Fruit fly (Drosophila melanogaster) whole organism, wandering third instar larva: ENCODE data around the gene wts.

ENCODE experiments used
- Abd-B ChIP-seq: fragments of >200 bp; optimal IDR thresholded peaks from 2 replicates; lab custom pipeline; 2017; ENCODE audit warnings: missing biosample characterization, missing genetic modification characterization
- CG32264 ChIP-seq: fragments of 200-800 bp; sonication (Bioruptor generic); optimal IDR thresholded peaks from 2 replicates; lab custom pipeline; 2016; ENCODE audit warnings: missing biosample characterization, missing genetic modification characterization
- CG9705 ChIP-seq: fragments of 200-800 bp; sonication (Bioruptor generic); optimal IDR thresholded peaks from 2 replicates; lab custom pipeline; 2018; ENCODE audit warnings: missing biosample characterization, mild to moderate bottlenecking, missing genetic modification characterization
- CrebA ChIP-seq: fragments of 200-800 bp; sonication (Bioruptor generic); optimal IDR thresholded peaks from 2 replicates; lab custom pipeline; 2016; ENCODE audit warnings: missing biosample characterization, mild to moderate bottlenecking, missing genetic modification characterization, borderline replicate concordance
- Dfd ChIP-seq: fragments of >200 bp; optimal IDR thresholded peaks from 2 replicates; lab custom pipeline; 2017; ENCODE audit warnings: missing biosample characterization, missing genetic modification characterization
- Dif ChIP-seq: fragments of 200-275, 200-300 bp; sonication (Bioruptor generic); optimal IDR thresholded peaks from 2 replicates; lab custom pipeline; 2018; ENCODE audit warnings: missing biosample characterization, missing genetic modification characterization; ENCODE audit not compliant: partially characterized antibody
- GATAd ChIP-seq: sonication (Bioruptor generic); optimal IDR thresholded peaks from 2 replicates; lab custom pipeline; 2016; ENCODE audit warnings: missing biosample characterization, missing genetic modification characterization
- HLH106 ChIP-seq: fragments of 200-800 bp; optimal IDR thresholded peaks from 3 replicates; lab custom pipeline; 2019; ENCODE audit warnings: missing biosample characterization, mild to moderate bottlenecking, missing genetic modification characterization, moderate library complexity
- Hnf4 ChIP-seq: fragments of 200-800 bp; sonication (Bioruptor generic); optimal IDR thresholded peaks from 2 replicates; lab custom pipeline; 2016; ENCODE audit warnings: missing biosample characterization, mild to moderate bottlenecking, missing genetic modification characterization
- Hr78 ChIP-seq: fragments of >200 bp; optimal IDR thresholded peaks from 2 replicates; lab custom pipeline; 2017; ENCODE audit warnings: missing biosample characterization, missing genetic modification characterization
- Hr83 ChIP-seq: fragments of 200-300 bp; sonication (Bioruptor generic); optimal IDR thresholded peaks from 2 replicates; lab custom pipeline; 2016; ENCODE audit warnings: missing biosample characterization, mild to moderate bottlenecking, missing genetic modification characterization, moderate library complexity; ENCODE audit not compliant: poor library complexity, severe bottlenecking
- Jra ChIP-seq: sonication (Bioruptor generic); optimal IDR thresholded peaks from 2 replicates; lab custom pipeline; 2016; ENCODE audit warnings: missing biosample characterization, missing genetic modification characterization
- Myc ChIP-seq: fragments of >200 bp; optimal IDR thresholded peaks from 2 replicates; lab custom pipeline; 2017
- N ChIP-seq: fragments of >200 bp; optimal IDR thresholded peaks from 2 replicates; lab custom pipeline; 2018; ENCODE audit warnings: missing biosample characterization, missing external identifiers, missing genetic modification characterization
- OdsH ChIP-seq: fragments of 200-800 bp; sonication (Bioruptor generic); optimal IDR thresholded peaks from 2 replicates; lab custom pipeline; 2016; ENCODE audit warnings: missing biosample characterization, mild to moderate bottlenecking, missing genetic modification characterization
- Rel ChIP-seq, 2 experiments: fragments of 200-800 bp; sonication (Bioruptor generic) in 1 of 2; optimal IDR thresholded peaks; 2 replicates in 1 of 2; 3 replicates in 1 of 2; lab custom pipeline; 2016 to 2019; ENCODE audit warnings: mild to moderate bottlenecking in 2 of 2, missing biosample characterization in 2 of 2, missing genetic modification characterization in 2 of 2, moderate library complexity in 1 of 2
- Sp1 ChIP-seq: fragments of 200-800 bp; sonication (Bioruptor generic); optimal IDR thresholded peaks from 3 replicates; lab custom pipeline; 2019; ENCODE audit warnings: missing biosample characterization, mild to moderate bottlenecking, missing genetic modification characterization, moderate library complexity
- Vsx2 ChIP-seq: fragments of 200-300, 225-300 bp; sonication (Bioruptor generic); optimal IDR thresholded peaks from 2 replicates; lab custom pipeline; 2018; ENCODE audit warnings: missing biosample characterization, missing genetic modification characterization; ENCODE audit not compliant: partially characterized antibody
- br ChIP-seq: fragments of 200-800 bp; sonication (Bioruptor generic); optimal IDR thresholded peaks from 2 replicates; lab custom pipeline; 2016; ENCODE audit warnings: missing biosample characterization, missing genetic modification characterization
- brk ChIP-seq: fragments of 200-800 bp; sonication (Bioruptor generic); optimal IDR thresholded peaks from 2 replicates; lab custom pipeline; 2016; ENCODE audit warnings: missing biosample characterization, mild to moderate bottlenecking, missing genetic modification characterization
- dl ChIP-seq, 2 experiments: fragments of 175-275, 200-275 bp in 1 of 2; fragments of 200-275 bp in 1 of 2; sonication (Bioruptor generic); optimal IDR thresholded peaks; lab custom pipeline; 2018; ENCODE audit warnings: mild to moderate bottlenecking in 2 of 2, missing biosample characterization in 2 of 2, missing genetic modification characterization in 2 of 2, moderate library complexity in 2 of 2; ENCODE audit not compliant: partially characterized antibody in 2 of 2, insufficient read depth in 1 of 2
- dmrt93B ChIP-seq: fragments of 200-800 bp; sonication (Bioruptor generic); optimal IDR thresholded peaks from 2 replicates; lab custom pipeline; 2018; ENCODE audit warnings: missing biosample characterization, mild to moderate bottlenecking, missing genetic modification characterization
- dsf ChIP-seq: sonication (Bioruptor generic); optimal IDR thresholded peaks from 2 replicates; lab custom pipeline; 2016; ENCODE audit warnings: missing biosample characterization, missing genetic modification characterization, borderline replicate concordance
- ey ChIP-seq: fragments of 200-800 bp; sonication (Bioruptor generic); optimal IDR thresholded peaks from 2 replicates; lab custom pipeline; 2016; ENCODE audit warnings: missing biosample characterization, missing genetic modification characterization
- foxo ChIP-seq, 2 experiments: fragments of 200-800 bp; sonication (Bioruptor generic); optimal IDR thresholded peaks; 2 replicates in 1 of 2; 3 replicates in 1 of 2; lab custom pipeline; 2016 to 2017; ENCODE audit warnings: missing biosample characterization in 2 of 2, missing genetic modification characterization in 2 of 2
- fru ChIP-seq: fragments of 200-800 bp; sonication (Bioruptor generic); optimal IDR thresholded peaks from 3 replicates; lab custom pipeline; 2016; ENCODE audit warnings: missing biosample characterization, mild to moderate bottlenecking, missing genetic modification characterization
- h ChIP-seq: fragments of 200-800 bp; sonication (Bioruptor generic); optimal IDR thresholded peaks from 3 replicates; lab custom pipeline; 2016; ENCODE audit warnings: missing biosample characterization, mild to moderate bottlenecking, missing genetic modification characterization
- jim ChIP-seq: fragments of 175-275, 200-325 bp; sonication (Bioruptor generic); optimal IDR thresholded peaks from 2 replicates; lab custom pipeline; 2016; ENCODE audit warnings: missing biosample characterization, mild to moderate bottlenecking, missing genetic modification characterization
- lola ChIP-seq: fragments of >200 bp; optimal IDR thresholded peaks from 2 replicates; lab custom pipeline; 2017; ENCODE audit warnings: missing biosample characterization, missing genetic modification characterization
- pan ChIP-seq: fragments of >200 bp; optimal IDR thresholded peaks from 2 replicates; lab custom pipeline; 2017
- psq ChIP-seq: fragments of 200-800 bp; sonication (Bioruptor generic); optimal IDR thresholded peaks from 3 replicates; lab custom pipeline; 2017; ENCODE audit warnings: missing biosample characterization, mild to moderate bottlenecking, missing genetic modification characterization, moderate library complexity
- rgr ChIP-seq: fragments of 200-800 bp; sonication (Bioruptor generic); optimal IDR thresholded peaks from 3 replicates; lab custom pipeline; 2016; ENCODE audit warnings: missing biosample characterization, mild to moderate bottlenecking, missing genetic modification characterization
- sage ChIP-seq: fragments of 200-800 bp; sonication (Bioruptor generic); optimal IDR thresholded peaks from 2 replicates; lab custom pipeline; 2016; ENCODE audit warnings: missing biosample characterization, mild to moderate bottlenecking, missing genetic modification characterization
- sv ChIP-seq: fragments of 200-800 bp; sonication (Bioruptor generic); optimal IDR thresholded peaks from 3 replicates; lab custom pipeline; 2016; ENCODE audit warnings: missing biosample characterization, missing genetic modification characterization
- tai ChIP-seq: sonication (Bioruptor generic); optimal IDR thresholded peaks from 2 replicates; lab custom pipeline; 2016; ENCODE audit warnings: missing biosample characterization, missing genetic modification characterization
- woc ChIP-seq: sonication (Bioruptor generic); optimal IDR thresholded peaks from 2 replicates; lab custom pipeline; 2016; ENCODE audit warnings: missing biosample characterization, mild to moderate bottlenecking, missing genetic modification characterization

Gene wts

DNA sequence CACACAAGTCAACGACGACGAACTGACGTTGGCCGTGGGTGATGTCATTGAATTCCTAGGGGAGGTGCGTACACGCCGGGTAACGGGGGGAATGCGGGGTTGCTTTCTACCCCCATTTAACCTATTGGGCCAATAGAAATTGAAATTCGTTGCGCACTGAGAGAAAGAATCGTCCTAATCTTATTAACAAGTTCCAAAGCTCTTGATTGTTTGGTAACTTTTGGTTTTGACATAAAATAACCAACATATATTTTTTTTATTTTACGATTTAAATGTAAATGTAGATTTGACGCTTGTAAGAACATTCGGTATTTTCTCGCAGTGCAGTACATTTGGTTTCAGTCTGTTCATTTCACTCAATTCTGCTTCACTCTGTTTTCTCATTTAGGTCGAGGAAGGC lies 10.8 kb upstream of the wts start:
- TF ChIP-seq Dif (GFP tag; lab: Kevin White, UChicago) (no peak), Myc (lab: Kevin White, UChicago) (no peak), sv (GFP tag; lab: Kevin White, UChicago) (peak; percentile 88), Jra (no peak), ey (GFP tag; lab: Kevin White, UChicago) (peak; percentile 56), br (GFP tag; lab: Kevin White, UChicago) (peak; percentile 53), rgr (GFP tag; lab: Kevin White, UChicago) (peak; percentile 65), foxo (GFP tag; optimal IDR thresholded peaks at IDR 0.05; lab: Kevin White, UChicago) (peak in 1 of 2 experiments; percentile 58), HLH106 (tag; lab: Kevin White, UChicago) (peak; percentile 9), Vsx2 (GFP tag; lab: Kevin White, UChicago) (no peak), psq (GFP tag; lab: Kevin White, UChicago) (peak; percentile 39), h (GFP tag; lab: Kevin White, UChicago) (peak; percentile 58), Hnf4 (peak; percentile 35), Hr83 (GFP tag; lab: Kevin White, UChicago) (no peak), OdsH (GFP tag; lab: Kevin White, UChicago) (peak; percentile 54), woc (GFP tag; lab: Kevin White, UChicago) (peak; percentile 6), fru (GFP tag; lab: Kevin White, UChicago) (peak; percentile 65), Sp1 (GFP tag; lab: Kevin White, UChicago) (peak; percentile 36)

DNA sequence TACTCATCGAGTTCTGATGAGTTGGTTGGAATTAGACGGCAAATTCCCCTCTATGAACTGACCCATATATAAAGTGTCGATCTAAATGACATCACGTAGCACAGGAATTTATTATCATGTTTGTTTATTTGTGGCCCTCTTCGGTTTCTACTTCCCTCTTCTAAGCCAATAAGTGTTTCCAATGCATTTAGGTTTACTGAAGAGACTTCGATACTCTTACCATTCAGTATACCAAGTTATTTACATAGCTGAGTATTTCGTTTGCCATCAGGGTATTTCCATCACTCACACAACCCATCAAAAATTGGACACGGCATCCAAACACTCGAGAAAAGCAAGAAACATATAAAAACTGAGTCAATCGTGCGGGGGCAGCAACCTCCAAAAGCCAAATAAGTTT lies 9.8 kb upstream of the wts start:
- no peak for TF ChIP-seq HLH106 (tag; lab: Kevin White, UChicago)
- TF ChIP-seq Sp1 (GFP tag; lab: Kevin White, UChicago) = no peak
- TF ChIP-seq sage (GFP tag; lab: Kevin White, UChicago) = no peak
- TF ChIP-seq sv (GFP tag; lab: Kevin White, UChicago) = no peak
- TF ChIP-seq h (GFP tag; lab: Kevin White, UChicago) = no peak

dm6 chr3R:30814597-30815252 lies 8.3 kb upstream of the wts start:
- TF ChIP-seq dl (GFP tag; optimal IDR thresholded peaks at IDR 0.05; lab: Kevin White, UChicago; ENCODE audit: insufficient read depth in 1 of 2, partially characterized antibody in 2 of 2) = no peak
- no peak for TF ChIP-seq pan (lab: Kevin White, UChicago)
- TF ChIP-seq Dif (GFP tag; lab: Kevin White, UChicago) = no peak
- TF ChIP-seq CrebA (GFP tag; lab: Kevin White, UChicago) = no peak
- no peak for TF ChIP-seq lola (GFP tag; lab: Kevin White, UChicago)
- no peak for TF ChIP-seq psq (GFP tag; lab: Kevin White, UChicago)
- TF ChIP-seq GATAd (GFP tag; lab: Kevin White, UChicago) = no peak
- peak in 1 of 2 experiments; percentile 6 for TF ChIP-seq foxo (GFP tag; optimal IDR thresholded peaks at IDR 0.05; lab: Kevin White, UChicago)
- peak; percentile 19 for TF ChIP-seq ey (GFP tag; lab: Kevin White, UChicago)
- no peak for TF ChIP-seq N (GFP tag; lab: Kevin White, UChicago)
- no peak for TF ChIP-seq CG9705 (GFP tag; lab: Kevin White, UChicago)

DNA sequence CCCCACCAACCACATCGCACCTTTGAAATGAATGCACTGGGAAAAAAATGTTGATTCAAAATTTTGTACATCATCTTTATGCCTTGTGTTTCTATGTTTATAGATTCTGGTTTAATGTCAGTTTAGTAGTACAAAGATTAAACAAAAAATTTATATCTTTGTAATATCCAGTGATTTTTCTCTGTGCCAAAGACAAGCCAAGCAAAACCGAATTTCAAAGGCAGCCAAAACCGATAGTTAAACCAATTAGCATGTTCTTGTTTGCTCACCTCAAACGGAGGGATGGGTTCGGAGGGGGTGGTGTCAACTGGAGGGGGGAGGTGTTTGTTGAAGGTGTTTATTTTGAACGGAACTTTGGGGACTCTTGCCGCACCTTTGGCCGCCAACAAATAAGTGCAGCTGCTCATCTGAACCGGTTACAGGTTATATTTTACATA lies 7.5 kb upstream of the wts start:
- peak; percentile 61 for TF ChIP-seq CG32264
- TF ChIP-seq Hnf4 = peak; percentile 65
- TF ChIP-seq ey (GFP tag; lab: Kevin White, UChicago) = peak; percentile 72
- TF ChIP-seq br (GFP tag; lab: Kevin White, UChicago) = peak; percentile 62
- TF ChIP-seq Rel (GFP tag; optimal IDR thresholded peaks at IDR 0.05; lab: Kevin White, UChicago) = no peak
- no peak for TF ChIP-seq Rel (tag; optimal IDR thresholded peaks at IDR 0.05; lab: Kevin White, UChicago)
- TF ChIP-seq psq (GFP tag; lab: Kevin White, UChicago) = peak; percentile 68
- TF ChIP-seq sage (GFP tag; lab: Kevin White, UChicago) = peak; percentile 73
- TF ChIP-seq jim (GFP tag; lab: Kevin White, UChicago) = no peak
- no peak for TF ChIP-seq GATAd (GFP tag; lab: Kevin White, UChicago)
- TF ChIP-seq Hr78 (GFP tag; lab: Kevin White, UChicago) = no peak
- peak; percentile 77 for TF ChIP-seq Sp1 (GFP tag; lab: Kevin White, UChicago)
- no peak for TF ChIP-seq tai
- TF ChIP-seq fru (GFP tag; lab: Kevin White, UChicago) = peak; percentile 78
- TF ChIP-seq CrebA (GFP tag; lab: Kevin White, UChicago) = no peak
- TF ChIP-seq Jra = peak; percentile 47
- no peak for TF ChIP-seq Abd-B
- TF ChIP-seq brk (GFP tag; lab: Kevin White, UChicago) = peak; percentile 31
- TF ChIP-seq Hr83 (GFP tag; lab: Kevin White, UChicago) = no peak
- peak; percentile 25 to 78 for TF ChIP-seq foxo (GFP tag; optimal IDR thresholded peaks at IDR 0.05; lab: Kevin White, UChicago)
- TF ChIP-seq Dif (GFP tag; lab: Kevin White, UChicago) = no peak
- no peak for TF ChIP-seq Vsx2 (GFP tag; lab: Kevin White, UChicago)
- TF ChIP-seq HLH106 (tag; lab: Kevin White, UChicago) = peak; percentile 73
- TF ChIP-seq N (GFP tag; lab: Kevin White, UChicago) = no peak
- peak; percentile 61 for TF ChIP-seq woc (GFP tag; lab: Kevin White, UChicago)
- TF ChIP-seq Myc (lab: Kevin White, UChicago) = no peak
- peak; percentile 69 for TF ChIP-seq dmrt93B (GFP tag; lab: Kevin White, UChicago)
- peak; percentile 68 for TF ChIP-seq rgr (GFP tag; lab: Kevin White, UChicago)
- TF ChIP-seq OdsH (GFP tag; lab: Kevin White, UChicago) = peak; percentile 72
- no peak for TF ChIP-seq dsf (GFP tag; lab: Kevin White, UChicago)
- TF ChIP-seq Dfd (GFP tag; lab: Kevin White, UChicago) = no peak
- TF ChIP-seq pan (lab: Kevin White, UChicago) = no peak
- TF ChIP-seq h (GFP tag; lab: Kevin White, UChicago) = peak; percentile 83
